Worm (Caenorhabditis elegans): ENCODE measurements around the gene mab-7.
A peak's percentile ranks its signal among the peaks of the same experiment; 100 is the strongest.

The mab-7 gene

ce11 chrX:852739-853268 lies 45.0 kb downstream of the mab-7 start:
- TF ChIP-seq pbrm-1 (GFP tag; IDR thresholded peaks at IDR 0.05) (no peak), him-1 (tag; optimal IDR thresholded peaks at IDR 0.05) (no peak)

ce11 chrX:851421-851820 lies 46.4 kb downstream of the mab-7 start, which contains the start of gene igcm-1:
TSS of gene igcm-1 (minus strand) at chrX:851521.
- TF ChIP-seq unc-62 (GFP tag; optimal IDR thresholded peaks at IDR 0.05), result no peak
- no peak for TF ChIP-seq bed-2 (GFP tag; IDR thresholded peaks at IDR 0.05)
- TF ChIP-seq nhr-27 (tag; optimal IDR thresholded peaks at IDR 0.05), result no peak
- no peak for TF ChIP-seq hmg-1.2 (GFP tag; IDR thresholded peaks at IDR 0.05)
- TF ChIP-seq aptf-2 (GFP tag; conservative IDR thresholded peaks at IDR 0.05), result no peak
- no peak for TF ChIP-seq ceh-79 (tag; optimal IDR thresholded peaks at IDR 0.05)
- TF ChIP-seq attf-3 (GFP tag; conservative IDR thresholded peaks at IDR 0.05), result no peak
- no peak for TF ChIP-seq ztf-25 (GFP tag; IDR thresholded peaks at IDR 0.05)
- no peak for TF ChIP-seq attf-5 (GFP tag; optimal IDR thresholded peaks at IDR 0.05)
- no peak for TF ChIP-seq mes-4 (tag; optimal IDR thresholded peaks at IDR 0.05)
- no peak for TF ChIP-seq let-607 (tag; optimal IDR thresholded peaks at IDR 0.05)
- no peak for TF ChIP-seq ceh-58 (GFP tag; IDR thresholded peaks at IDR 0.05)
- TF ChIP-seq pha-4 (tag; optimal IDR thresholded peaks at IDR 0.05), result no peak
- no peak for TF ChIP-seq lsl-1 (GFP tag; optimal IDR thresholded peaks at IDR 0.05)
- no peak for TF ChIP-seq F22D6.2 (tag; optimal IDR thresholded peaks at IDR 0.05)
- TF ChIP-seq nhr-80 (tag; optimal IDR thresholded peaks at IDR 0.05), result no peak
- TF ChIP-seq D2030.7 (GFP tag; IDR thresholded peaks at IDR 0.05), result no peak
- TF ChIP-seq hsf-1 (GFP tag; IDR thresholded peaks at IDR 0.05), result no peak

- TF ChIP-seq ceh-100 (GFP tag; IDR thresholded peaks at IDR 0.05) (no peak), D2030.7 (GFP tag; IDR thresholded peaks at IDR 0.05) (no peak), Y53G8AR.9 (GFP tag; conservative IDR thresholded peaks at IDR 0.05) (no peak), sptf-2 (GFP tag; optimal IDR thresholded peaks at IDR 0.05) (no peak)
Measured at ce11 chrX:845443-845842, 52.4 kb downstream of the mab-7 start.

ce11 chrX:844649-845048 lies 53.2 kb downstream of the mab-7 start:
- no peak for TF ChIP-seq hmg-1.2 (GFP tag; IDR thresholded peaks at IDR 0.05)
- TF ChIP-seq egrh-3 (GFP tag; IDR thresholded peaks at IDR 0.05), result peak; percentile 14; the same call in 1 of the 2 replicates
- no peak for TF ChIP-seq rec-8 (tag; optimal IDR thresholded peaks at IDR 0.05)
- no peak for TF ChIP-seq tbx-9 (tag; optimal IDR thresholded peaks at IDR 0.05; ENCODE audit: borderline replicate concordance)
- no peak for TF ChIP-seq T26A5.8 (tag; optimal IDR thresholded peaks at IDR 0.05)
- no peak for TF ChIP-seq T07F8.4 (tag; optimal IDR thresholded peaks at IDR 0.05)
- no peak for TF ChIP-seq madf-6 (GFP tag; IDR thresholded peaks at IDR 0.05)
- TF ChIP-seq Y79H2A.3 (GFP tag; conservative IDR thresholded peaks at IDR 0.05), result no peak
- TF ChIP-seq ztf-6 (GFP tag; IDR thresholded peaks at IDR 0.05), result no peak
- TF ChIP-seq madf-3 (GFP tag; IDR thresholded peaks at IDR 0.05), result 0 out of 2 replicates have a peak, but pooled peaks have one; percentile 42
- no peak for TF ChIP-seq F10E7.11 (tag; optimal IDR thresholded peaks at IDR 0.05)
- no peak for TF ChIP-seq nfya-2 (GFP tag; IDR thresholded peaks at IDR 0.05)
- TF ChIP-seq F22D6.2 (tag; optimal IDR thresholded peaks at IDR 0.05), result no peak
- no peak for TF ChIP-seq ccch-3 (GFP tag; optimal IDR thresholded peaks at IDR 0.05)
- no peak for TF ChIP-seq F57C9.4 (tag; optimal IDR thresholded peaks at IDR 0.05)
- no peak for TF ChIP-seq Y67H2A.10 (GFP tag; conservative IDR thresholded peaks at IDR 0.05)
- TF ChIP-seq snpc-1.3 (tag; optimal IDR thresholded peaks at IDR 0.05; ENCODE audit: insufficient read depth), result no peak
- no peak for TF ChIP-seq pbrm-1 (GFP tag; IDR thresholded peaks at IDR 0.05)
- TF ChIP-seq hmg-20 (GFP tag; IDR thresholded peaks at IDR 0.05), result no peak
- TF ChIP-seq F49E8.2 (tag; optimal IDR thresholded peaks at IDR 0.05; ENCODE audit: insufficient read depth), result no peak
- no peak for TF ChIP-seq aptf-3 (GFP tag; IDR thresholded peaks at IDR 0.05)
- no peak for TF ChIP-seq lin-35 (GFP tag; optimal IDR thresholded peaks at IDR 0.05)
- TF ChIP-seq aptf-2 (GFP tag; conservative IDR thresholded peaks at IDR 0.05), result no peak
- TF ChIP-seq die-1 (tag; optimal IDR thresholded peaks at IDR 0.05), result no peak
- TF ChIP-seq zfh-2 (GFP tag; conservative IDR thresholded peaks at IDR 0.05), result peak; percentile 94
